Worm (Caenorhabditis elegans) whole organism, L3 larva: ENCODE measurements around the gene gpa-5.

ENCODE experiments used
- ZK546.5 ChIP-seq: sonication (generic microtip); optimal IDR thresholded peaks from 2 replicates; lab custom pipeline; 2017; ENCODE audit warnings: missing biosample characterization, missing genetic modification characterization
- ceh-82 ChIP-seq: fragments of 150-350 bp; optimal IDR thresholded peaks from 2 replicates; lab custom pipeline; 2014; ENCODE audit warnings: missing biosample characterization, missing genetic modification characterization
- lin-15B ChIP-seq: fragments of 150-350 bp; optimal IDR thresholded peaks from 2 replicates; lab custom pipeline; 2014; ENCODE audit warnings: missing biosample characterization, missing genetic modification characterization
- nfya-1 ChIP-seq: sonication (generic microtip); optimal IDR thresholded peaks from 2 replicates; lab custom pipeline; 2017; ENCODE audit warnings: missing genetic modification characterization, mild to moderate bottlenecking, missing compliant biosample characterization, antibody characterized with exemption, moderate library complexity; ENCODE audit not compliant: insufficient read depth
- nhr-11 ChIP-seq: fragments of 150-350 bp; optimal IDR thresholded peaks from 2 replicates; lab custom pipeline; 2014; ENCODE audit warnings: missing biosample characterization, missing genetic modification characterization
- nhr-67 ChIP-seq: fragments of 150-350 bp; optimal IDR thresholded peaks from 2 replicates; lab custom pipeline; 2014; ENCODE audit warnings: missing biosample characterization, missing genetic modification characterization
- sea-2 ChIP-seq: fragments of 150-350 bp; sonication (generic microtip); optimal IDR thresholded peaks from 4 replicates; lab custom pipeline; 2014; ENCODE audit warnings: missing biosample characterization, missing genetic modification reagents, missing genetic modification characterization
- snpc-4 ChIP-seq: fragments of 150-350 bp; optimal IDR thresholded peaks from 2 replicates; lab custom pipeline; 2014; ENCODE audit warnings: missing biosample characterization, missing genetic modification characterization
- tbx-2 ChIP-seq: sonication (generic microtip); optimal IDR thresholded peaks from 2 replicates; lab custom pipeline; 2016; ENCODE audit warnings: mild to moderate bottlenecking, missing genetic modification characterization, missing compliant biosample characterization
- unc-62 ChIP-seq: fragments of 150-350 bp; sonication (generic microtip); optimal IDR thresholded peaks from 4 replicates; lab custom pipeline; 2014; ENCODE audit warnings: missing biosample characterization, missing genetic modification reagents, missing genetic modification characterization
- ztf-11 ChIP-seq: fragments of 150-350 bp; optimal IDR thresholded peaks from 2 replicates; lab custom pipeline; 2014; ENCODE audit warnings: missing biosample characterization, missing genetic modification characterization

DNA sequence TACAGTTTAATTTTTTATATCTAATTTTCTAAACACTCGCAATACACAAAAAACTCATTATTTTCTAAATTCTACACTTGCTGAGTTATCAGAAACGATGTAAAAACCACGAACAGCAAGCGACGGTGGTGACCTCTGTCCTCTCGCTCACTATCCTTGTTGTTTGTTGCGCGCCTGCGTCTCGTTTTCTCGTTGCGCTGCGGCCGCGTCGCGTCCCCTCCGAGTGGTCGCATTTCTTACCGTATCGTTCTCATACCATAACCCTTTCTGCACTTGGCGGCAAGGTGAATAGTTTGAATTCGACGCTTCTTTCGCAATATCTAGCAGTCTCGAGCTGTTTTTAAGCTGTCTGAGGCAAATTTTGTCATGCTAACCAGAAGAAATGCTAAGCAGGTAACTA is 31.4 kb downstream of the gpa-5 start, which contains the start of gene lsy-2:
- peak; percentile 46 for TF ChIP-seq lin-15B (tag; lab: Kevin White, UChicago)
- TF ChIP-seq nhr-11: no peak
- no peak for TF ChIP-seq snpc-4 (tag; lab: Kevin White, UChicago)
- TF ChIP-seq nhr-67 (tag; lab: Kevin White, UChicago): no peak
- no peak for TF ChIP-seq ZK546.5 (tag; lab: Kevin White, UChicago)
- TF ChIP-seq nfya-1 (tag; lab: Kevin White, UChicago): peak; percentile 98
- TF ChIP-seq ceh-82 (tag; lab: Kevin White, UChicago): no peak
- no peak for TF ChIP-seq unc-62 (GFP tag; lab: Kevin White, UChicago)
- no peak for TF ChIP-seq sea-2
- TF ChIP-seq tbx-2 (tag; lab: Kevin White, UChicago): no peak
- TF ChIP-seq ztf-11 (tag; lab: Kevin White, UChicago): no peak
